Worm (Caenorhabditis elegans) whole organism, L1 larva: ENCODE data around the gene R12B2.8.

ENCODE experiments used
- C04F5.9 ChIP-seq: sonication (generic microtip); optimal IDR thresholded peaks from 2 replicates; lab custom pipeline; 2016; ENCODE audit warnings: missing genetic modification characterization, missing compliant biosample characterization
- aha-1 ChIP-seq: fragments of 150-350 bp; optimal IDR thresholded peaks from 2 replicates; lab custom pipeline; 2014; ENCODE audit warnings: missing biosample characterization, missing genetic modification characterization
- alr-1 ChIP-seq: fragments of 200-800 bp; sonication (Bioruptor generic); optimal IDR thresholded peaks from 2 replicates; lab custom pipeline; 2018; ENCODE audit warnings: borderline replicate concordance, mild to moderate bottlenecking, missing genetic modification characterization, missing compliant biosample characterization
- aly-2 ChIP-seq: fragments of 150-350 bp; optimal IDR thresholded peaks from 2 replicates; lab custom pipeline; 2014; ENCODE audit warnings: missing biosample characterization, missing genetic modification characterization
- ama-1 ChIP-seq: fragments of 150-350 bp; optimal IDR thresholded peaks from 2 replicates; lab custom pipeline; 2014
- blmp-1 ChIP-seq: fragments of 150-350 bp; optimal IDR thresholded peaks from 2 replicates; lab custom pipeline; 2014; ENCODE audit warnings: missing biosample characterization, missing genetic modification characterization
- ceh-63 ChIP-seq: fragments of 200-800 bp; sonication (Bioruptor generic); optimal IDR thresholded peaks from 2 replicates; lab custom pipeline; 2018; ENCODE audit warnings: mild to moderate bottlenecking, missing genetic modification characterization, missing compliant biosample characterization
- ceh-8 ChIP-seq: fragments of 200-800 bp; sonication (Bioruptor generic); optimal IDR thresholded peaks from 2 replicates; lab custom pipeline; 2018; ENCODE audit warnings: mild to moderate bottlenecking, missing genetic modification characterization, moderate library complexity, missing compliant biosample characterization
- ceh-88 ChIP-seq: fragments of 200-800 bp; sonication (Bioruptor generic); IDR thresholded peaks from 2 replicates; pipeline ENCODE4 v1.3.6; 2022; ENCODE audit warnings: missing genetic modification characterization, missing compliant biosample characterization
- ceh-90 ChIP-seq: sonication (generic microtip); optimal IDR thresholded peaks from 2 replicates; lab custom pipeline; 2016; ENCODE audit warnings: missing genetic modification characterization, missing compliant biosample characterization
- ces-1 ChIP-seq: fragments of 150-350 bp; optimal IDR thresholded peaks from 2 replicates; lab custom pipeline; 2014; ENCODE audit warnings: missing biosample characterization, missing genetic modification reagents, missing genetic modification characterization
- dsc-1 ChIP-seq: sonication (generic microtip); optimal IDR thresholded peaks from 2 replicates; lab custom pipeline; 2016; ENCODE audit warnings: mild to moderate bottlenecking, missing genetic modification characterization, missing compliant biosample characterization
- elt-2 ChIP-seq: sonication (generic microtip); optimal IDR thresholded peaks from 2 replicates; lab custom pipeline; 2016; ENCODE audit warnings: missing genetic modification characterization, mild to moderate bottlenecking, inconsistent platforms, missing compliant biosample characterization, missing genetic modification reagents
- ets-5 ChIP-seq: fragments of 200-800 bp; sonication (Bioruptor generic); IDR thresholded peaks from 2 replicates; pipeline ENCODE4 v1.3.6; 2022; ENCODE audit warnings: missing genetic modification characterization, missing compliant biosample characterization
- fkh-10 ChIP-seq: sonication (generic microtip); optimal IDR thresholded peaks from 2 replicates; lab custom pipeline; 2017; ENCODE audit warnings: missing biosample characterization, missing genetic modification reagents, missing genetic modification characterization
- fkh-4 ChIP-seq: sonication (generic microtip); optimal IDR thresholded peaks from 2 replicates; lab custom pipeline; 2016; ENCODE audit warnings: missing compliant biosample characterization, missing genetic modification characterization, borderline replicate concordance
- fkh-8 ChIP-seq: sonication (generic microtip); optimal IDR thresholded peaks from 2 replicates; lab custom pipeline; 2016; ENCODE audit warnings: mild to moderate bottlenecking, missing genetic modification characterization, missing compliant biosample characterization
- fos-1 ChIP-seq: fragments of 150-350 bp; optimal IDR thresholded peaks from 2 replicates; lab custom pipeline; 2014; ENCODE audit warnings: missing biosample characterization, missing genetic modification characterization
- hlh-4 ChIP-seq: sonication (generic microtip); optimal IDR thresholded peaks from 2 replicates; lab custom pipeline; 2016; ENCODE audit warnings: mild to moderate bottlenecking, missing genetic modification characterization, missing compliant biosample characterization
- irx-1 ChIP-seq: sonication (generic microtip); optimal IDR thresholded peaks from 2 replicates; lab custom pipeline; 2016; ENCODE audit warnings: missing genetic modification characterization, missing compliant biosample characterization
- jun-1 ChIP-seq: fragments of 150-350 bp; optimal IDR thresholded peaks from 2 replicates; lab custom pipeline; 2014; ENCODE audit warnings: missing biosample characterization, missing genetic modification reagents, missing genetic modification characterization
- lin-13 ChIP-seq: fragments of 150-350 bp; optimal IDR thresholded peaks from 2 replicates; lab custom pipeline; 2014; ENCODE audit warnings: missing biosample characterization, missing genetic modification reagents, missing genetic modification characterization
- lin-14 ChIP-seq: fragments of 200-800 bp; sonication (Bioruptor generic); optimal IDR thresholded peaks from 2 replicates; lab custom pipeline; 2018; ENCODE audit warnings: mild to moderate bottlenecking, missing genetic modification characterization, moderate library complexity, missing compliant biosample characterization
- lin-15B ChIP-seq: fragments of 150-350 bp; sonication (generic microtip); optimal IDR thresholded peaks from 3 replicates; lab custom pipeline; 2014; ENCODE audit warnings: missing biosample characterization, missing genetic modification characterization
- lin-35 ChIP-seq, 2 experiments: fragments of 150-350 bp; optimal IDR thresholded peaks; 2 replicates each; lab custom pipeline; 2014; ENCODE audit warnings: missing biosample characterization in 2 of 2, missing genetic modification characterization in 2 of 2, missing genetic modification reagents in 2 of 2
- lsy-2 ChIP-seq, 2 experiments: fragments of 150-350 bp; optimal IDR thresholded peaks; 2 replicates each; lab custom pipeline; 2014; ENCODE audit warnings: missing biosample characterization in 2 of 2, missing genetic modification characterization in 2 of 2
- mab-9 ChIP-seq: fragments of 200-800 bp; sonication (Bioruptor generic); IDR thresholded peaks from 2 replicates; pipeline ENCODE4 v1.3.6; 2022; ENCODE audit warnings: missing genetic modification reagents, missing genetic modification characterization, missing compliant biosample characterization
- mef-2 ChIP-seq: fragments of 150-350 bp; optimal IDR thresholded peaks from 2 replicates; lab custom pipeline; 2014; ENCODE audit warnings: missing biosample characterization, missing genetic modification characterization
- nhr-20 ChIP-seq: sonication (generic microtip); optimal IDR thresholded peaks from 2 replicates; lab custom pipeline; 2016; ENCODE audit warnings: mild to moderate bottlenecking, missing genetic modification characterization, missing compliant biosample characterization
- nhr-237 ChIP-seq: fragments of 150-350 bp; optimal IDR thresholded peaks from 2 replicates; lab custom pipeline; 2014; ENCODE audit warnings: missing biosample characterization, missing genetic modification characterization
- nhr-47 ChIP-seq: sonication (generic microtip); optimal IDR thresholded peaks from 2 replicates; lab custom pipeline; 2016; ENCODE audit warnings: mild to moderate bottlenecking, missing genetic modification characterization, moderate library complexity, missing compliant biosample characterization
- nhr-71 ChIP-seq: sonication (generic microtip); optimal IDR thresholded peaks from 2 replicates; lab custom pipeline; 2016; ENCODE audit warnings: mild to moderate bottlenecking, missing genetic modification characterization, moderate library complexity, missing compliant biosample characterization
- nhr-76 ChIP-seq: sonication (generic microtip); optimal IDR thresholded peaks from 2 replicates; lab custom pipeline; 2017; ENCODE audit warnings: missing biosample characterization, missing genetic modification characterization
- nhr-77 ChIP-seq: fragments of 150-350 bp; optimal IDR thresholded peaks from 2 replicates; lab custom pipeline; 2014; ENCODE audit warnings: missing biosample characterization, missing genetic modification characterization
- nhr-84 ChIP-seq: sonication (generic microtip); optimal IDR thresholded peaks from 2 replicates; lab custom pipeline; 2017; ENCODE audit warnings: missing biosample characterization, missing genetic modification characterization
- nhr-90 ChIP-seq: sonication (generic microtip); optimal IDR thresholded peaks from 2 replicates; lab custom pipeline; 2016; ENCODE audit warnings: mild to moderate bottlenecking, missing genetic modification characterization, missing compliant biosample characterization; ENCODE audit not compliant: poor library complexity
- pag-3 ChIP-seq: sonication (generic microtip); optimal IDR thresholded peaks from 2 replicates; lab custom pipeline; 2017; ENCODE audit warnings: missing genetic modification characterization, mild to moderate bottlenecking, missing compliant biosample characterization, antibody characterized with exemption, borderline replicate concordance; ENCODE audit not compliant: insufficient read depth
- pax-3 ChIP-seq: fragments of 200-800 bp; sonication (Bioruptor generic); optimal IDR thresholded peaks from 2 replicates; lab custom pipeline; 2018; ENCODE audit warnings: mild to moderate bottlenecking, missing genetic modification characterization, moderate library complexity, missing compliant biosample characterization
- pqm-1 ChIP-seq: sonication (generic microtip); optimal IDR thresholded peaks from 3 replicates; lab custom pipeline; 2017; ENCODE audit warnings: missing biosample characterization, missing genetic modification characterization
- rnt-1 ChIP-seq: sonication (generic microtip); optimal IDR thresholded peaks from 2 replicates; lab custom pipeline; 2016; ENCODE audit warnings: mild to moderate bottlenecking, missing genetic modification characterization, moderate library complexity, missing compliant biosample characterization
- snpc-4 ChIP-seq: fragments of 150-350 bp; optimal IDR thresholded peaks from 2 replicates; lab custom pipeline; 2014; ENCODE audit warnings: missing biosample characterization, missing genetic modification characterization
- sox-4 ChIP-seq: sonication (generic microtip); optimal IDR thresholded peaks from 2 replicates; lab custom pipeline; 2016; ENCODE audit warnings: missing genetic modification characterization, missing compliant biosample characterization
- swsn-7 ChIP-seq: sonication (generic microtip); optimal IDR thresholded peaks from 2 replicates; lab custom pipeline; 2016; ENCODE audit warnings: missing genetic modification characterization, missing compliant biosample characterization
- tlp-1 ChIP-seq: fragments of 150-350 bp; optimal IDR thresholded peaks from 2 replicates; lab custom pipeline; 2014; ENCODE audit warnings: missing biosample characterization, missing genetic modification characterization
- unc-130 ChIP-seq: fragments of 150-350 bp; optimal IDR thresholded peaks from 2 replicates; lab custom pipeline; 2017; ENCODE audit warnings: missing biosample characterization, missing genetic modification characterization, inconsistent platforms
- unc-30 ChIP-seq: sonication (generic microtip); optimal IDR thresholded peaks from 2 replicates; lab custom pipeline; 2017; ENCODE audit warnings: missing biosample characterization, missing genetic modification characterization
- xbp-1 ChIP-seq: sonication (generic microtip); optimal IDR thresholded peaks from 2 replicates; lab custom pipeline; 2016; ENCODE audit warnings: missing genetic modification characterization, missing compliant biosample characterization
- zip-4 ChIP-seq: fragments of 200-800 bp; sonication (Bioruptor generic); optimal IDR thresholded peaks from 2 replicates; lab custom pipeline; 2018; ENCODE audit warnings: mild to moderate bottlenecking, missing genetic modification characterization, moderate library complexity, missing compliant biosample characterization

Gene R12B2.8

DNA sequence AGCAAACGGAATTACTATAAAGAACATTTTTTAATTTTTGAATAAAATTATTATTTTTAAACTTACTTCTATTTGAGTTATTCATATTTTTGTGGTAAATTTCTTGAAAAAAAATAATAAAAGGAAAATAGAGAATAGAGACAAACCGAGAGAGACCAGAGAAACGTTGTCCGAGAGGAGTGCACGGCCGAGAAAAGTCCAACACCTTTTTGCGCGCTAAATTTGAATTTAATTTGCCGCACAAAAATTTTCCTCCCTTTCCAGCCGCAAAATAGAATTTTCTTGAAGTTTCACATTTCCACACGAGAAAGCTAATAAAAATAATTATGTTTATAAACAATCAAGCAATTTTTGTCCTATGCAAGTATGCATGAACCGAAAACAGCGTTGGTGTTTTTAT lies 48.0 kb downstream of the R12B2.8 start, which contains the start of the genes F01F1.11 and F01F1.3 (continued):
- TF ChIP-seq nhr-90 (tag; lab: Kevin White, UChicago) = peak; percentile 92
- no peak for TF ChIP-seq aha-1 (tag; lab: Kevin White, UChicago)
- TF ChIP-seq ceh-63 (GFP tag; lab: Kevin White, UChicago) = no peak
- TF ChIP-seq dsc-1 (tag; lab: Kevin White, UChicago) = peak; percentile 59
- peak; percentile 83 for TF ChIP-seq fkh-8 (tag; lab: Kevin White, UChicago)
- peak; percentile 51 for TF ChIP-seq zip-4
- peak; percentile 54 for TF ChIP-seq nhr-77 (tag; lab: Kevin White, UChicago)
- peak; percentile 91 for TF ChIP-seq irx-1 (tag; lab: Kevin White, UChicago)
- no peak for TF ChIP-seq ceh-88 (GFP tag; lab: Robert Waterston, UW)
- TF ChIP-seq alr-1 (tag; lab: Kevin White, UChicago) = no peak
- TF ChIP-seq fos-1 = peak; percentile 57
- TF ChIP-seq sox-4 (tag; lab: Kevin White, UChicago) = peak; percentile 92
- TF ChIP-seq tlp-1 (tag; lab: Kevin White, UChicago) = no peak
- TF ChIP-seq pqm-1 = no peak
- TF ChIP-seq hlh-4 (tag; lab: Kevin White, UChicago) = peak; percentile 50
- no peak for TF ChIP-seq ces-1 (GFP tag; lab: Kevin White, UChicago)
- peak; percentile 91 for TF ChIP-seq ceh-90 (tag; lab: Kevin White, UChicago)
- TF ChIP-seq unc-130 (tag; lab: Kevin White, UChicago) = peak; percentile 74
- TF ChIP-seq fkh-10 (GFP tag; lab: Kevin White, UChicago) = no peak
- TF ChIP-seq ets-5 (GFP tag; lab: Robert Waterston, UW) = no peak
- TF ChIP-seq nhr-76 (tag; lab: Kevin White, UChicago) = no peak
- TF ChIP-seq xbp-1 (tag; lab: Kevin White, UChicago) = peak; percentile 89
- TF ChIP-seq nhr-20 = peak; percentile 89
- TF ChIP-seq nhr-237 (tag; lab: Kevin White, UChicago) = no peak
- TF ChIP-seq C04F5.9 (tag; lab: Kevin White, UChicago) = peak; percentile 86
- TF ChIP-seq nhr-84 (tag; lab: Kevin White, UChicago) = no peak
- TF ChIP-seq nhr-47 (tag; lab: Kevin White, UChicago) = peak; percentile 93
- peak; percentile 83 for TF ChIP-seq lin-13
- TF ChIP-seq snpc-4 = peak; percentile 2
- no peak for TF ChIP-seq pag-3
- TF ChIP-seq blmp-1 = peak; percentile 81
- TF ChIP-seq elt-2 (tag; lab: Kevin White, UChicago) = peak; percentile 52
- TF ChIP-seq lin-35 (GFP tag; optimal IDR thresholded peaks at IDR 0.05; lab: Kevin White, UChicago) = peak; percentile 97 to 98
- peak; percentile 84 to 88 for TF ChIP-seq lsy-2 (tag; optimal IDR thresholded peaks at IDR 0.05; lab: Kevin White, UChicago)
- peak; percentile 89 for TF ChIP-seq swsn-7 (tag; lab: Kevin White, UChicago)
- peak; percentile 84 for TF ChIP-seq ceh-8 (GFP tag; lab: Kevin White, UChicago)
- peak; percentile 51 for TF ChIP-seq aly-2 (tag; lab: Kevin White, UChicago)
- peak; percentile 88 for TF ChIP-seq pax-3 (tag; lab: Kevin White, UChicago)
- peak; percentile 64 for TF ChIP-seq mab-9 (GFP tag; lab: Robert Waterston, UW)
- no peak for TF ChIP-seq ama-1 (lab: Kevin White, UChicago)
- peak; percentile 19 for TF ChIP-seq lin-15B
- TF ChIP-seq jun-1 (tag; lab: Kevin White, UChicago) = peak; percentile 72

DNA sequence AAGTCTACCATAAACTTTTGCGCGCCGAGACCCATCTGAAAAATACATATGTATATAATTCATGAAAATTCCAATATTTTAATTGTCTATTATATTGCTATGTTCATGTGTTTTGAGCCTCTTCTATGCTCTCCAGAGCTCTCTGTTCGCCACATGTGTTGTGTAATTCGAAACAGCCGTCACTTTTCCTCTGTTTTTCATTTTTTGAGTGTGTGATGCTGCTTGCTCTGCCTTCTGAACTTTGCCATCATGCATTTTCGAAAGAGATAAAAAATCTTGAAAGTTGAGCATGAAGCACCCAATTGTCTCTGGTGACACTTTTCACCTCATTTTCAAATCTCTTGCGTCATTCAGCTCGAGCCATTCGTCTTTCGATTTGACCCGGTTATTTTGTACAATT lies 48.6 kb downstream of the R12B2.8 start:
- TF ChIP-seq lin-14 (GFP tag; lab: Kevin White, UChicago) (peak; percentile 31), swsn-7 (tag; lab: Kevin White, UChicago) (no peak), pqm-1 (no peak), unc-30 (tag; lab: Kevin White, UChicago) (no peak), mef-2 (tag; lab: Kevin White, UChicago) (no peak), dsc-1 (tag; lab: Kevin White, UChicago) (peak; percentile 98), rnt-1 (tag; lab: Kevin White, UChicago) (peak; percentile 42), nhr-71 (tag; lab: Kevin White, UChicago) (peak; percentile 23), fkh-4 (tag; lab: Kevin White, UChicago) (peak; percentile 90)
